Worm (Caenorhabditis elegans) whole organism, L2 larva: Measurements from ENCODE around the gene Y54B9A.1.

Experiments
- aly-2 ChIP-seq: fragments of 150-350 bp; optimal IDR thresholded peaks from 2 replicates; lab custom pipeline; 2014; ENCODE audit warnings: missing biosample characterization, missing genetic modification characterization
- ceh-16 ChIP-seq: fragments of 150-350 bp; optimal IDR thresholded peaks from 2 replicates; lab custom pipeline; 2014; ENCODE audit warnings: missing biosample characterization, missing genetic modification characterization
- nhr-25 ChIP-seq: fragments of 150-350 bp; sonication (generic microtip); optimal IDR thresholded peaks from 3 replicates; lab custom pipeline; 2014; ENCODE audit warnings: missing biosample characterization, missing genetic modification characterization

ce11 chrV:9485508-9485907 is 46.2 kb upstream of the Y54B9A.1 start:
- TF ChIP-seq ceh-16 (no peak), aly-2 (tag; lab: Kevin White, UChicago) (no peak), nhr-25 (tag; lab: Kevin White, UChicago) (no peak)
